Worm (Caenorhabditis elegans) whole organism, midembryonic: Measurements from ENCODE around the gene srsx-9.

ENCODE experiments used
- T22C8.4 ChIP-seq: fragments of 200-800 bp; sonication (Bioruptor generic); IDR thresholded peaks from 2 replicates; pipeline ENCODE4 v1.3.6; 2022; ENCODE audit warnings: missing genetic modification characterization, missing compliant biosample characterization
- cog-1 ChIP-seq: sonication (generic microtip); optimal IDR thresholded peaks from 2 replicates; lab custom pipeline; 2016; ENCODE audit warnings: missing genetic modification characterization, missing compliant biosample characterization
- flt-1 ChIP-seq: fragments of 200-800 bp; sonication (Bioruptor generic); IDR thresholded peaks from 2 replicates; pipeline ENCODE4 v1.3.6; 2022; ENCODE audit warnings: missing genetic modification characterization, missing compliant biosample characterization
- klf-2 ChIP-seq: fragments of 200-800 bp; sonication (Bioruptor generic); conservative IDR thresholded peaks from 2 replicates; pipeline ENCODE4 v1.3.6; 2022; ENCODE audit warnings: missing genetic modification reagents, missing genetic modification characterization, missing compliant biosample characterization
- med-1 ChIP-seq: sonication (generic microtip); optimal IDR thresholded peaks from 2 replicates; lab custom pipeline; 2017; ENCODE audit warnings: missing genetic modification characterization, mild to moderate bottlenecking, missing compliant biosample characterization, antibody characterized with exemption, missing genetic modification reagents; ENCODE audit not compliant: insufficient read depth
- ref-1 ChIP-seq: fragments of 200-800 bp; sonication (Bioruptor generic); conservative IDR thresholded peaks from 2 replicates; pipeline ENCODE4 v1.3.6; 2022; ENCODE audit warnings: missing genetic modification reagents, missing genetic modification characterization, missing compliant biosample characterization
- tab-1 ChIP-seq: fragments of 200-800 bp; sonication (Bioruptor generic); IDR thresholded peaks from 2 replicates; pipeline ENCODE4 v1.3.6; 2022; ENCODE audit warnings: missing genetic modification characterization, missing compliant biosample characterization
- ztf-23 ChIP-seq: fragments of 200-800 bp; sonication (Bioruptor generic); IDR thresholded peaks from 2 replicates; pipeline ENCODE4 v1.3.6; 2022; ENCODE audit warnings: missing genetic modification reagents, missing genetic modification characterization, missing compliant biosample characterization
- ztf-29 ChIP-seq: fragments of 200-800 bp; sonication (Bioruptor generic); IDR thresholded peaks from 2 replicates; pipeline ENCODE4 v1.3.6; 2022; ENCODE audit warnings: missing genetic modification reagents, missing genetic modification characterization, missing compliant biosample characterization

The srsx-9 gene

ce11 chrV:4972943-4973342 is at the start of gene srsx-9:
TSS of gene srsx-9 (minus strand) at chrV:4973043.
- TF ChIP-seq cog-1 (tag; lab: Kevin White, UChicago) (no peak), ztf-29 (GFP tag; lab: Robert Waterston, UW) (no peak)

- no peak for TF ChIP-seq ref-1
- no peak for TF ChIP-seq T22C8.4 (GFP tag; lab: Robert Waterston, UW)
- no peak for TF ChIP-seq med-1 (GFP tag; lab: Kevin White, UChicago)
- no peak for TF ChIP-seq tab-1 (GFP tag; lab: Robert Waterston, UW)
- no peak for TF ChIP-seq flt-1 (GFP tag; lab: Robert Waterston, UW)
- TF ChIP-seq klf-2 = no peak
- TF ChIP-seq cog-1 (tag; lab: Kevin White, UChicago) = no peak
- no peak for TF ChIP-seq ztf-23 (GFP tag; lab: Robert Waterston, UW)
- no peak for TF ChIP-seq ztf-29 (GFP tag; lab: Robert Waterston, UW)
Observed at ce11 chrV:5018810-5019274, 46.0 kb upstream of the srsx-9 start, which contains the start of gene srr-4. TSS of gene srr-4 (plus strand) at chrV:5019224.

ce11 chrV:5018067-5018466 is 45.2 kb upstream of the srsx-9 start:
- TF ChIP-seq klf-2 = no peak
- TF ChIP-seq med-1 (GFP tag; lab: Kevin White, UChicago) = no peak
- no peak for TF ChIP-seq ztf-29 (GFP tag; lab: Robert Waterston, UW)
- no peak for TF ChIP-seq ztf-23 (GFP tag; lab: Robert Waterston, UW)
- TF ChIP-seq tab-1 (GFP tag; lab: Robert Waterston, UW) = no peak
- no peak for TF ChIP-seq T22C8.4 (GFP tag; lab: Robert Waterston, UW)
- no peak for TF ChIP-seq cog-1 (tag; lab: Kevin White, UChicago)
- no peak for TF ChIP-seq flt-1 (GFP tag; lab: Robert Waterston, UW)
- no peak for TF ChIP-seq ref-1

- TF ChIP-seq ztf-29 (GFP tag; lab: Robert Waterston, UW) = 0 out of 2 replicates have a peak, but pooled peaks have one; percentile 10
- no peak for TF ChIP-seq flt-1 (GFP tag; lab: Robert Waterston, UW)
Observed at ce11 chrV:5016728-5017127, 43.9 kb upstream of the srsx-9 start.

ce11 chrV:5012193-5012853 is 39.5 kb upstream of the srsx-9 start, which contains the start of gene srr-6:
TSS of gene srr-6 (plus strand) at chrV:5012803.
- no peak for TF ChIP-seq ref-1
- TF ChIP-seq flt-1 (GFP tag; lab: Robert Waterston, UW) = no peak
- no peak for TF ChIP-seq ztf-29 (GFP tag; lab: Robert Waterston, UW)

ce11 chrV:5001386-5001785 is 28.5 kb upstream of the srsx-9 start, which contains the start of gene srr-8:
TSS of gene srr-8 (plus strand) at chrV:5001686.
- TF ChIP-seq cog-1 (tag; lab: Kevin White, UChicago) (no peak), med-1 (GFP tag; lab: Kevin White, UChicago) (no peak), klf-2 (no peak), ref-1 (no peak), ztf-23 (GFP tag; lab: Robert Waterston, UW) (no peak), T22C8.4 (GFP tag; lab: Robert Waterston, UW) (no peak), tab-1 (GFP tag; lab: Robert Waterston, UW) (no peak), flt-1 (GFP tag; lab: Robert Waterston, UW) (no peak), ztf-29 (GFP tag; lab: Robert Waterston, UW) (no peak)

- TF ChIP-seq ztf-23 (GFP tag; lab: Robert Waterston, UW) (no peak), flt-1 (GFP tag; lab: Robert Waterston, UW) (no peak), cog-1 (tag; lab: Kevin White, UChicago) (no peak), klf-2 (no peak), ztf-29 (GFP tag; lab: Robert Waterston, UW) (no peak), ref-1 (no peak), tab-1 (GFP tag; lab: Robert Waterston, UW) (no peak), T22C8.4 (GFP tag; lab: Robert Waterston, UW) (no peak)
Observed at ce11 chrV:5000406-5000805, 27.6 kb upstream of the srsx-9 start, which contains the start of gene ugt-7. TSS of gene ugt-7 (minus strand) at chrV:5000566.

ce11 chrV:4995155-4995554 is 22.3 kb upstream of the srsx-9 start, which contains the start of gene ncx-9:
TSS of gene ncx-9 (minus strand) at chrV:4995255.
- TF ChIP-seq klf-2 = no peak
- no peak for TF ChIP-seq med-1 (GFP tag; lab: Kevin White, UChicago)
- TF ChIP-seq T22C8.4 (GFP tag; lab: Robert Waterston, UW) = no peak
- TF ChIP-seq flt-1 (GFP tag; lab: Robert Waterston, UW) = no peak
- no peak for TF ChIP-seq ztf-23 (GFP tag; lab: Robert Waterston, UW)
- no peak for TF ChIP-seq tab-1 (GFP tag; lab: Robert Waterston, UW)
- TF ChIP-seq cog-1 (tag; lab: Kevin White, UChicago) = no peak
- no peak for TF ChIP-seq ztf-29 (GFP tag; lab: Robert Waterston, UW)
- no peak for TF ChIP-seq ref-1

- TF ChIP-seq cog-1 (tag; lab: Kevin White, UChicago) (no peak), ztf-29 (GFP tag; lab: Robert Waterston, UW) (no peak), flt-1 (GFP tag; lab: Robert Waterston, UW) (no peak), med-1 (GFP tag; lab: Kevin White, UChicago) (no peak), ztf-23 (GFP tag; lab: Robert Waterston, UW) (no peak), ref-1 (no peak), tab-1 (GFP tag; lab: Robert Waterston, UW) (no peak)
Observed at ce11 chrV:4987097-4987496, 14.3 kb upstream of the srsx-9 start, which contains the start of gene ncx-8. TSS of gene ncx-8 (minus strand) at chrV:4987197.

ce11 chrV:4983091-4983490 is 10.2 kb upstream of the srsx-9 start, which contains the start of gene srsx-13:
TSS of gene srsx-13 (minus strand) at chrV:4983191.
- no peak for TF ChIP-seq cog-1 (tag; lab: Kevin White, UChicago)
